Worm (Caenorhabditis elegans): ENCODE data around the gene Y46G5A.23.

DNA sequence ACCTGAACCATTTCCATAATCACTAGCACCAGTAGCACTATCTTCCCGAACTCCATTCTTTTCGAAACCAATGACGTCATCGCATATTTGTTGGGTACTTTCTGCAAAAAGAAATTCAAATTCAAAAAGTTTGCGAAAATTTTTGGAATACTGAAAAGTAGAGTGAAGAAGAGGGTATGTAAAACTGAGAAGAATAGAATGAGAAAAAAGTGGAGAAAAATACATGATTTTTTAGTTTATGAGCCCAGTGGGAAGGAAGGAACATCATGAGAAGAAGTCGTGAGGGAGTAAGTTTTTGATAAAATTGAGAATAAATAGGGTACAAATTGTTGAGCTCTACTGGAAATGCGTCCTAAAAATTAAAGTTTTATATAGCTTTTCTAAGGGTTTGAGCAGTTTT, 11.3 kb upstream of the Y46G5A.23 start, which contains the start of gene lgc-35:
- TF ChIP-seq lin-11 (tag; optimal IDR thresholded peaks at IDR 0.05) (no peak), ahr-1 (tag; optimal IDR thresholded peaks at IDR 0.05) (no peak), K02D7.2 (tag; optimal IDR thresholded peaks at IDR 0.05) (no peak), tbx-7 (tag; optimal IDR thresholded peaks at IDR 0.05) (no peak), unc-86 (tag; optimal IDR thresholded peaks at IDR 0.05) (no peak), ref-2 (tag; optimal IDR thresholded peaks at IDR 0.05) (no peak), hlh-13 (GFP tag; optimal IDR thresholded peaks at IDR 0.05) (no peak), nhr-11 (tag; optimal IDR thresholded peaks at IDR 0.05) (no peak), elt-2 (tag; optimal IDR thresholded peaks at IDR 0.05) (no peak), fkh-10 (GFP tag; optimal IDR thresholded peaks at IDR 0.05) (no peak), ceh-22 (tag; optimal IDR thresholded peaks at IDR 0.05) (no peak), nfya-1 (tag; optimal IDR thresholded peaks at IDR 0.05) (no peak)
